Fruit fly (Drosophila melanogaster) whole organism, embryonic: ENCODE measurements around the gene CG16953.

ENCODE experiments used
- Atf-2 ChIP-seq: fragments of 200-800 bp; sonication (Bioruptor generic); optimal IDR thresholded peaks from 2 replicates; lab custom pipeline; 2016; ENCODE audit warnings: missing biosample characterization, missing genetic modification characterization
- CG10209 ChIP-seq: fragments of 200-800 bp; sonication (Bioruptor generic); optimal IDR thresholded peaks from 3 replicates; lab custom pipeline; 2017; ENCODE audit warnings: missing biosample characterization, mild to moderate bottlenecking, missing genetic modification characterization, missing genetic modification reagents
- CG10565 ChIP-seq: fragments of 200-800 bp; sonication (Bioruptor generic); optimal IDR thresholded peaks from 3 replicates; lab custom pipeline; 2016; ENCODE audit warnings: missing biosample characterization, mild to moderate bottlenecking, missing genetic modification characterization
- CG11695 ChIP-seq: fragments of 200-800 bp; sonication (Bioruptor generic); IDR thresholded peaks from 3 replicates; pipeline ENCODE4 v1.3.6; 2022; ENCODE audit warnings: missing biosample characterization, missing genetic modification characterization
- CG12769 ChIP-seq: fragments of 200-800 bp; sonication (Bioruptor generic); optimal IDR thresholded peaks from 2 replicates; lab custom pipeline; 2019; ENCODE audit warnings: missing biosample characterization, mild to moderate bottlenecking, missing genetic modification characterization, moderate library complexity
- CG15479 ChIP-seq: fragments of 200-800 bp; sonication (Bioruptor generic); optimal IDR thresholded peaks from 3 replicates; lab custom pipeline; 2019; ENCODE audit warnings: missing biosample characterization, mild to moderate bottlenecking, missing genetic modification characterization, moderate library complexity
- CG15514 ChIP-seq: fragments of 200-800 bp; sonication (Bioruptor generic); optimal IDR thresholded peaks from 3 replicates; lab custom pipeline; 2017; ENCODE audit warnings: missing biosample characterization, missing genetic modification characterization, mild to moderate bottlenecking, moderate library complexity, missing genetic modification reagents
- CG17328 ChIP-seq: fragments of 200-800 bp; sonication (Bioruptor generic); IDR thresholded peaks from 2 replicates; pipeline ENCODE4 v1.3.6; 2022; ENCODE audit warnings: missing biosample characterization, missing genetic modification characterization
- CG18262 ChIP-seq: fragments of 200-800 bp; optimal IDR thresholded peaks from 3 replicates; lab custom pipeline; 2019; ENCODE audit warnings: missing biosample characterization, mild to moderate bottlenecking, missing genetic modification characterization, moderate library complexity
- CG18599 ChIP-seq: fragments of 200-800 bp; sonication (Bioruptor generic); optimal IDR thresholded peaks from 3 replicates; lab custom pipeline; 2017; ENCODE audit warnings: missing biosample characterization, missing genetic modification characterization, mild to moderate bottlenecking, moderate library complexity, missing genetic modification reagents
- CG2889 ChIP-seq: fragments of 200-800 bp; sonication (Bioruptor generic); IDR thresholded peaks from 3 replicates; pipeline ENCODE4 v1.3.6; 2022; ENCODE audit warnings: missing biosample characterization, missing genetic modification characterization
- CG31441 ChIP-seq: fragments of 200-800 bp; sonication (Bioruptor generic); IDR thresholded peaks from 2 replicates; pipeline ENCODE4 v1.3.6; 2022; ENCODE audit warnings: missing biosample characterization, missing genetic modification characterization
- CG32532 ChIP-seq: fragments of 200-800 bp; sonication (Bioruptor generic); IDR thresholded peaks from 2 replicates; pipeline ENCODE4 v1.3.6; 2022; ENCODE audit warnings: missing biosample characterization, missing genetic modification characterization
- CG32767 ChIP-seq: fragments of 200-800 bp; sonication (Bioruptor generic); IDR thresholded peaks from 2 replicates; pipeline ENCODE4 v1.3.6; 2022; ENCODE audit warnings: missing biosample characterization, missing genetic modification characterization
- CG33557 ChIP-seq: fragments of 200-800 bp; sonication (Bioruptor generic); optimal IDR thresholded peaks from 2 replicates; lab custom pipeline; 2019; ENCODE audit warnings: missing biosample characterization, mild to moderate bottlenecking, missing genetic modification characterization, moderate library complexity
- CG34422 ChIP-seq: fragments of 200-800 bp; sonication (Bioruptor generic); IDR thresholded peaks from 3 replicates; pipeline ENCODE4 v1.3.6; 2022; ENCODE audit warnings: missing biosample characterization, missing genetic modification characterization
- CG5953 ChIP-seq: fragments of 200-800 bp; sonication (Bioruptor generic); IDR thresholded peaks from 2 replicates; pipeline ENCODE4 v1.3.6; 2022; ENCODE audit warnings: missing biosample characterization, missing genetic modification characterization
- CG6175 ChIP-seq: fragments of 200-800 bp; sonication (Bioruptor generic); IDR thresholded peaks from 3 replicates; pipeline ENCODE4 v1.3.6; 2022; ENCODE audit warnings: missing biosample characterization, missing genetic modification characterization
- CG6813 ChIP-seq: fragments of 200-800 bp; sonication (Bioruptor generic); optimal IDR thresholded peaks from 2 replicates; lab custom pipeline; 2017; ENCODE audit warnings: missing biosample characterization, missing genetic modification characterization, mild to moderate bottlenecking, moderate library complexity, missing genetic modification reagents
- CG9932 ChIP-seq: fragments of 200-800 bp; sonication (Bioruptor generic); IDR thresholded peaks from 2 replicates; pipeline ENCODE4 v1.3.6; 2022; ENCODE audit warnings: missing biosample characterization, missing genetic modification characterization
- Chrac-16 ChIP-seq: fragments of 200-800 bp; sonication (Bioruptor generic); optimal IDR thresholded peaks from 3 replicates; lab custom pipeline; 2016; ENCODE audit warnings: missing biosample characterization, missing genetic modification characterization
- Ets65A ChIP-seq: fragments of 200-800 bp; sonication (Bioruptor generic); peaks from one replicate; lab custom pipeline; 2016; ENCODE audit warnings: missing biosample characterization, missing genetic modification characterization
- Fer1 ChIP-seq: fragments of 200-800 bp; sonication (Bioruptor generic); optimal IDR thresholded peaks from 2 replicates; lab custom pipeline; 2017; ENCODE audit warnings: missing biosample characterization, mild to moderate bottlenecking, missing genetic modification characterization
- Hr3 ChIP-seq: fragments of 200-800 bp; sonication (Bioruptor generic); optimal IDR thresholded peaks from 3 replicates; lab custom pipeline; 2016; ENCODE audit warnings: missing biosample characterization, missing genetic modification characterization
- Hsf ChIP-seq: fragments of 200-800 bp; sonication (Bioruptor generic); optimal IDR thresholded peaks from 3 replicates; lab custom pipeline; 2016; ENCODE audit warnings: missing biosample characterization, missing genetic modification characterization
- Lim3 ChIP-seq: fragments of 200-800 bp; sonication (Bioruptor generic); IDR thresholded peaks from 2 replicates; pipeline ENCODE4 v1.3.6; 2022; ENCODE audit warnings: missing biosample characterization, missing genetic modification characterization
- Med ChIP-seq: fragments of 200-800 bp; sonication (Bioruptor generic); peaks from one replicate; lab custom pipeline; 2016; ENCODE audit warnings: missing biosample characterization, missing genetic modification characterization, mild to moderate bottlenecking, inconsistent platforms, moderate library complexity
- Mes4 ChIP-seq: fragments of 200-800 bp; sonication (Bioruptor generic); optimal IDR thresholded peaks from 2 replicates; lab custom pipeline; 2016; ENCODE audit warnings: missing biosample characterization, missing genetic modification characterization
- Rfx ChIP-seq: fragments of 200-800 bp; sonication (Bioruptor generic); IDR thresholded peaks from 2 replicates; pipeline ENCODE4 v1.3.6; 2022; ENCODE audit warnings: missing biosample characterization, missing genetic modification characterization
- Side ChIP-seq: fragments of 200-800 bp; sonication (Bioruptor generic); optimal IDR thresholded peaks from 2 replicates; lab custom pipeline; 2016; ENCODE audit warnings: missing biosample characterization, missing genetic modification characterization
- Sin3A ChIP-seq: fragments of >200 bp; optimal IDR thresholded peaks from 2 replicates; lab custom pipeline; 2018
- chm ChIP-seq: fragments of 200-800 bp; sonication (Bioruptor generic); IDR thresholded peaks from 2 replicates; pipeline ENCODE4 v1.3.6; 2022; ENCODE audit warnings: missing biosample characterization, missing genetic modification characterization
- en ChIP-seq: fragments of 200-800 bp; sonication (Bioruptor generic); optimal IDR thresholded peaks from 2 replicates; lab custom pipeline; 2016; ENCODE audit warnings: missing biosample characterization, missing genetic modification characterization
- fd96Cb ChIP-seq: fragments of 200-800 bp; sonication (Bioruptor generic); optimal IDR thresholded peaks from 2 replicates; lab custom pipeline; 2018; ENCODE audit warnings: missing biosample characterization, mild to moderate bottlenecking, missing genetic modification characterization, moderate library complexity
- hth ChIP-seq: fragments of >200 bp; optimal IDR thresholded peaks from 2 replicates; lab custom pipeline; 2017; ENCODE audit warnings: inconsistent platforms
- inv ChIP-seq: fragments of 200-800 bp; sonication (Bioruptor generic); IDR thresholded peaks from 2 replicates; pipeline ENCODE4 v1.3.6; 2022; ENCODE audit warnings: missing biosample characterization, missing genetic modification characterization; ENCODE audit not compliant: partially characterized antibody
- ken ChIP-seq: fragments of 200-800 bp; sonication (Bioruptor generic); IDR thresholded peaks from 3 replicates; pipeline ENCODE4 v1.3.6; 2022; ENCODE audit warnings: missing biosample characterization, missing genetic modification characterization
- lmd ChIP-seq: fragments of 200-800 bp; sonication (Bioruptor generic); IDR thresholded peaks from 2 replicates; pipeline ENCODE4 v1.3.6; 2022; ENCODE audit warnings: missing biosample characterization, missing genetic modification characterization
- phol ChIP-seq: fragments of 200-800 bp; sonication (Bioruptor generic); optimal IDR thresholded peaks from 3 replicates; lab custom pipeline; 2018; ENCODE audit warnings: missing biosample characterization, mild to moderate bottlenecking, missing genetic modification characterization, moderate library complexity
- pnt ChIP-seq: fragments of 200-800 bp; sonication (Bioruptor generic); optimal IDR thresholded peaks from 3 replicates; lab custom pipeline; 2016; ENCODE audit warnings: missing biosample characterization, missing genetic modification characterization
- ranshi ChIP-seq: fragments of 200-800 bp; sonication (Bioruptor generic); IDR thresholded peaks from 2 replicates; pipeline ENCODE4 v1.3.6; 2022; ENCODE audit warnings: missing biosample characterization, missing genetic modification characterization
- repo ChIP-seq: fragments of 200-800 bp; sonication (Bioruptor generic); optimal IDR thresholded peaks from 2 replicates; lab custom pipeline; 2016; ENCODE audit warnings: missing biosample characterization, missing genetic modification characterization
- row ChIP-seq: fragments of 200-800 bp; sonication (Bioruptor generic); IDR thresholded peaks from 3 replicates; pipeline ENCODE4 v1.3.6; 2022; ENCODE audit warnings: missing biosample characterization, missing genetic modification characterization
- schlank ChIP-seq: fragments of 200-800 bp; sonication (Bioruptor generic); optimal IDR thresholded peaks from 2 replicates; lab custom pipeline; 2018; ENCODE audit warnings: missing biosample characterization, mild to moderate bottlenecking, missing genetic modification characterization
- sens ChIP-seq: fragments of 200-800 bp; sonication (Bioruptor generic); peaks from one replicate; lab custom pipeline; 2016; ENCODE audit warnings: missing biosample characterization, missing genetic modification characterization
- so ChIP-seq: fragments of 200-800 bp; sonication (Bioruptor generic); IDR thresholded peaks from 3 replicates; pipeline ENCODE4 v1.3.6; 2022; ENCODE audit warnings: missing biosample characterization, missing genetic modification characterization
- sqz ChIP-seq: fragments of 200-800 bp; sonication (Bioruptor generic); optimal IDR thresholded peaks from 3 replicates; lab custom pipeline; 2018; ENCODE audit warnings: missing biosample characterization, mild to moderate bottlenecking, missing genetic modification characterization
- sr ChIP-seq: fragments of 200-800 bp; sonication (Bioruptor generic); IDR thresholded peaks from 3 replicates; pipeline ENCODE4 v1.3.6; 2022; ENCODE audit warnings: missing biosample characterization, missing genetic modification characterization
- sug ChIP-seq: fragments of 200-800 bp; optimal IDR thresholded peaks from 2 replicates; lab custom pipeline; 2019; ENCODE audit warnings: missing biosample characterization, mild to moderate bottlenecking, missing genetic modification characterization, moderate library complexity
- usp ChIP-seq: fragments of >200 bp; optimal IDR thresholded peaks from 2 replicates; lab custom pipeline; 2017; ENCODE audit warnings: missing biosample characterization, missing genetic modification characterization
- wor ChIP-seq: fragments of 200-800 bp; sonication (Bioruptor generic); IDR thresholded peaks from 2 replicates; pipeline ENCODE4 v1.3.6; 2022; ENCODE audit warnings: missing biosample characterization, missing genetic modification characterization
- yki ChIP-seq: fragments of >200 bp; optimal IDR thresholded peaks from 3 replicates; lab custom pipeline; 2018
- zfh1 ChIP-seq: fragments of 200-800 bp; sonication (Bioruptor generic); IDR thresholded peaks from 3 replicates; pipeline ENCODE4 v1.3.6; 2022; ENCODE audit warnings: missing biosample characterization, missing genetic modification characterization

CG16953 gene

dm6 chr3R:20546662-20547620 lies 38.7 kb downstream of the CG16953 start (continued):
- TF ChIP-seq CG32767 (no peak), Side (no peak), CG11695 (GFP tag; lab: Robert Waterston, UW) (no peak), Mes4 (no peak), sr (peak; percentile 78; the same call in 2 of the 3 replicates), Med (GFP tag; lab: Kevin White, UChicago) (peak; percentile 56), hth (lab: Kevin White, UChicago) (no peak), sqz (GFP tag; lab: Kevin White, UChicago) (no peak), CG17328 (GFP tag; lab: Robert Waterston, UW) (no peak), yki (lab: Kevin White, UChicago) (no peak), Lim3 (no peak), Hr3 (no peak), CG5953 (GFP tag; lab: Robert Waterston, UW) (no peak), CG15514 (GFP tag; lab: Kevin White, UChicago) (no peak), chm (GFP tag; lab: Robert Waterston, UW) (no peak), Sin3A (lab: Kevin White, UChicago) (no peak), inv (GFP tag; lab: Robert Waterston, UW) (no peak), CG2889 (GFP tag; lab: Robert Waterston, UW) (no peak), so (GFP tag; lab: Robert Waterston, UW) (no peak), wor (no peak), CG15479 (GFP tag; lab: Kevin White, UChicago) (peak; percentile 76), CG31441 (GFP tag; lab: Robert Waterston, UW) (peak; percentile 26; the same call in 1 of the 2 replicates), ken (GFP tag; lab: Robert Waterston, UW) (no peak), CG33557 (no peak), CG6813 (GFP tag; lab: Kevin White, UChicago) (no peak), phol (no peak), Fer1 (GFP tag; lab: Kevin White, UChicago) (no peak), CG18599 (peak; percentile 11), fd96Cb (tag; lab: Kevin White, UChicago) (no peak), en (GFP tag; lab: Kevin White, UChicago) (no peak), row (GFP tag; lab: Robert Waterston, UW) (peak; percentile 32; the same call in 1 of the 3 replicates), repo (GFP tag; lab: Kevin White, UChicago) (no peak), Atf-2 (GFP tag; lab: Kevin White, UChicago) (no peak), pnt (GFP tag; lab: Kevin White, UChicago) (no peak), Chrac-16 (no peak), CG10565 (GFP tag; lab: Kevin White, UChicago) (no peak)

- TF ChIP-seq CG10209 (no peak), usp (no peak), CG32532 (GFP tag; lab: Robert Waterston, UW) (peak; percentile 22; the same call in 1 of the 2 replicates), CG12769 (tag; lab: Kevin White, UChicago) (peak; percentile 18), sens (peak; percentile 34), CG6175 (GFP tag; lab: Robert Waterston, UW) (peak; percentile 40; the same call in 1 of the 3 replicates), zfh1 (no peak), CG18262 (tag; lab: Kevin White, UChicago) (no peak), Rfx (0 out of 2 replicates have a peak, but pooled peaks have one; percentile 19), lmd (GFP tag; lab: Robert Waterston, UW) (0 out of 2 replicates have a peak, but pooled peaks have one; percentile 4), Ets65A (peak; percentile 23), CG9932 (no peak), schlank (tag; lab: Kevin White, UChicago) (peak; percentile 20), sug (peak; percentile 22), Hsf (GFP tag; lab: Kevin White, UChicago) (no peak), fd96Cb (tag; lab: Kevin White, UChicago) (no peak), CG34422 (GFP tag; lab: Robert Waterston, UW) (no peak), ranshi (GFP tag; lab: Robert Waterston, UW) (0 out of 2 replicates have a peak, but pooled peaks have one; percentile 11), pnt (GFP tag; lab: Kevin White, UChicago) (no peak)
Measured at dm6 chr3R:20545678-20546077, 40.0 kb downstream of the CG16953 start.
